Worm (Caenorhabditis elegans) whole organism, late embryonic: ENCODE measurements around the gene gtap-2.

Source experiments
- F13H6.1 ChIP-seq: sonication (generic microtip); optimal IDR thresholded peaks from 2 replicates; lab custom pipeline; 2016; ENCODE audit warnings: missing genetic modification characterization, missing compliant biosample characterization
- ama-1 ChIP-seq: fragments of 150-350 bp; optimal IDR thresholded peaks from 2 replicates; lab custom pipeline; 2014
- ceh-14 ChIP-seq: sonication (generic microtip); optimal IDR thresholded peaks from 2 replicates; lab custom pipeline; 2016; ENCODE audit warnings: missing genotype, missing genetic modification characterization, missing compliant biosample characterization
- ceh-24 ChIP-seq: sonication (generic microtip); optimal IDR thresholded peaks from 2 replicates; lab custom pipeline; 2016; ENCODE audit warnings: mild to moderate bottlenecking, missing genetic modification characterization, missing compliant biosample characterization
- dmd-4 ChIP-seq: sonication (generic microtip); optimal IDR thresholded peaks from 2 replicates; lab custom pipeline; 2016; ENCODE audit warnings: borderline replicate concordance, missing genetic modification characterization, missing compliant biosample characterization
- dve-1 ChIP-seq: sonication (generic microtip); optimal IDR thresholded peaks from 2 replicates; lab custom pipeline; 2017; ENCODE audit warnings: antibody characterized with exemption, mild to moderate bottlenecking, missing genetic modification characterization, missing compliant biosample characterization
- eyg-1 ChIP-seq: sonication (generic microtip); optimal IDR thresholded peaks from 2 replicates; lab custom pipeline; 2016; ENCODE audit warnings: missing genotype, missing genetic modification characterization, missing compliant biosample characterization
- nhr-11 ChIP-seq: fragments of 150-350 bp; optimal IDR thresholded peaks from 2 replicates; lab custom pipeline; 2014; ENCODE audit warnings: missing biosample characterization, missing genetic modification characterization
- rnt-1 ChIP-seq: sonication (generic microtip); optimal IDR thresholded peaks from 2 replicates; lab custom pipeline; 2016; ENCODE audit warnings: missing genetic modification characterization, missing compliant biosample characterization
- unc-55 ChIP-seq: sonication (generic microtip); optimal IDR thresholded peaks from 2 replicates; lab custom pipeline; 2017; ENCODE audit warnings: missing biosample characterization, missing genetic modification reagents, missing genetic modification characterization

DNA sequence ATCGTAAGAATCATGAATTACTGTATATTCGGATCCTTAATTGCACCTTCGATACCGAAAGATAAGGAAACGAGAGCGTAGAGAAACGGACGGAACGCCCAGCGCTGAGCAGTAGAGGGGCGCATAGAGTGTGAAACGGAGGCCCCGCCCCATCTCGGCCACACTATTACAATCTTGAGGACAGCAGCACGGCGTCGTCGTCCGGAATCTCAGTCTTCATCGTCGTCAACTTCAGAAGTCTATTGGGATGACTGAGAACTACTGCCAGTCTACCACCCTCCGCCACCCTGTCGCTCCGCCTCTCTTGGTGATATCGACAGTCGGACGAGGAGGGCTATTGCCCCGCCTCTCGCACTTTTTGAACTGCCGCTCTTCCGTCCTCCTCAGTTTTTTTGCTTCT lies 43.6 kb upstream of the gtap-2 start:
- TF ChIP-seq dve-1 (tag; lab: Kevin White, UChicago) = no peak
- no peak for TF ChIP-seq ceh-24
- TF ChIP-seq eyg-1 = no peak
- TF ChIP-seq unc-55 (GFP tag; lab: Kevin White, UChicago) = no peak
- TF ChIP-seq dmd-4 = no peak
- no peak for TF ChIP-seq rnt-1 (tag; lab: Kevin White, UChicago)
- no peak for TF ChIP-seq nhr-11 (tag; lab: Kevin White, UChicago)
- TF ChIP-seq ceh-14 (tag; lab: Kevin White, UChicago) = no peak
- TF ChIP-seq ama-1 (lab: Kevin White, UChicago) = no peak
- TF ChIP-seq F13H6.1 = no peak
